Worm (Caenorhabditis elegans) whole organism, L3 larva: ENCODE data around the gene mup-2.
A peak's percentile ranks its signal among the peaks of the same experiment; 100 is the strongest.

Experiments
- R02D3.7 ChIP-seq: fragments of 150-350 bp; optimal IDR thresholded peaks from 2 replicates; lab custom pipeline; 2014; ENCODE audit warnings: missing biosample characterization, missing genetic modification characterization
- ZK546.5 ChIP-seq: sonication (generic microtip); optimal IDR thresholded peaks from 2 replicates; lab custom pipeline; 2017; ENCODE audit warnings: missing biosample characterization, missing genetic modification characterization
- aly-2 ChIP-seq: fragments of 150-350 bp; optimal IDR thresholded peaks from 2 replicates; lab custom pipeline; 2014; ENCODE audit warnings: missing biosample characterization, missing genetic modification characterization
- ama-1 ChIP-seq: fragments of 150-350 bp; optimal IDR thresholded peaks from 2 replicates; lab custom pipeline; 2018
- ceh-28 ChIP-seq: fragments of 150-350 bp; optimal IDR thresholded peaks from 2 replicates; lab custom pipeline; 2014; ENCODE audit warnings: missing biosample characterization, missing genetic modification reagents, missing genetic modification characterization
- ceh-82 ChIP-seq: fragments of 150-350 bp; optimal IDR thresholded peaks from 2 replicates; lab custom pipeline; 2014; ENCODE audit warnings: missing biosample characterization, missing genetic modification characterization
- egl-5 ChIP-seq: fragments of 150-350 bp; optimal IDR thresholded peaks from 2 replicates; lab custom pipeline; 2017; ENCODE audit warnings: missing biosample characterization, missing genetic modification reagents, missing genetic modification characterization, inconsistent platforms
- elt-1 ChIP-seq: fragments of 150-350 bp; optimal IDR thresholded peaks from 2 replicates; lab custom pipeline; 2014; ENCODE audit warnings: missing biosample characterization, missing genetic modification characterization
- elt-2 ChIP-seq: sonication (generic microtip); optimal IDR thresholded peaks from 2 replicates; lab custom pipeline; 2016; ENCODE audit warnings: missing genetic modification reagents, mild to moderate bottlenecking, missing genetic modification characterization, missing compliant biosample characterization
- elt-3 ChIP-seq, 3 experiments: fragments of 150-350 bp in 1 of 3; sonication (generic microtip) in 2 of 3; optimal IDR thresholded peaks; 2 replicates in 2 of 3; 4 replicates in 1 of 3; lab custom pipeline; 2014 to 2017; ENCODE audit warnings: missing biosample characterization in 3 of 3, missing genetic modification characterization in 3 of 3
- eor-1 ChIP-seq, 2 experiments: fragments of 150-350 bp; optimal IDR thresholded peaks; 2 replicates each; lab custom pipeline; 2014 to 2018; ENCODE audit warnings: missing biosample characterization in 2 of 2, missing genetic modification characterization in 2 of 2
- fkh-10 ChIP-seq: sonication (generic microtip); optimal IDR thresholded peaks from 2 replicates; lab custom pipeline; 2017; ENCODE audit warnings: missing biosample characterization, missing genetic modification reagents, missing genetic modification characterization
- fos-1 ChIP-seq: fragments of 150-350 bp; optimal IDR thresholded peaks from 2 replicates; lab custom pipeline; 2014; ENCODE audit warnings: missing biosample characterization, missing genetic modification characterization
- hmg-11 ChIP-seq: sonication (generic microtip); optimal IDR thresholded peaks from 2 replicates; lab custom pipeline; 2016; ENCODE audit warnings: missing genetic modification characterization, missing compliant biosample characterization
- jun-1 ChIP-seq: fragments of 150-350 bp; optimal IDR thresholded peaks from 2 replicates; lab custom pipeline; 2014; ENCODE audit warnings: missing biosample characterization, missing genetic modification reagents, missing genetic modification characterization
- lin-15B ChIP-seq: fragments of 150-350 bp; optimal IDR thresholded peaks from 2 replicates; lab custom pipeline; 2014; ENCODE audit warnings: missing biosample characterization, missing genetic modification characterization
- lin-39 ChIP-seq: fragments of 150-350 bp; optimal IDR thresholded peaks from 2 replicates; lab custom pipeline; 2018; ENCODE audit warnings: missing biosample characterization, missing genetic modification reagents, missing genetic modification characterization
- lsy-12 ChIP-seq: sonication (generic microtip); optimal IDR thresholded peaks from 2 replicates; lab custom pipeline; 2016; ENCODE audit warnings: mild to moderate bottlenecking, missing genetic modification characterization, missing compliant biosample characterization
- mml-1 ChIP-seq: fragments of 150-350 bp; sonication (generic microtip); optimal IDR thresholded peaks from 3 replicates; lab custom pipeline; 2014; ENCODE audit warnings: missing biosample characterization, missing genetic modification characterization
- nfya-1 ChIP-seq: sonication (generic microtip); optimal IDR thresholded peaks from 2 replicates; lab custom pipeline; 2017; ENCODE audit warnings: missing genetic modification characterization, mild to moderate bottlenecking, missing compliant biosample characterization, antibody characterized with exemption, moderate library complexity; ENCODE audit not compliant: insufficient read depth
- nhr-237 ChIP-seq: fragments of 150-350 bp; optimal IDR thresholded peaks from 2 replicates; lab custom pipeline; 2014; ENCODE audit warnings: missing biosample characterization, missing genetic modification characterization
- nhr-28 ChIP-seq: fragments of 150-350 bp; optimal IDR thresholded peaks from 2 replicates; lab custom pipeline; 2014; ENCODE audit warnings: missing biosample characterization, missing genetic modification characterization
- nhr-43 ChIP-seq: sonication (generic microtip); optimal IDR thresholded peaks from 2 replicates; lab custom pipeline; 2016; ENCODE audit warnings: mild to moderate bottlenecking, missing genetic modification characterization, missing compliant biosample characterization; ENCODE audit not compliant: poor library complexity, severe bottlenecking
- nhr-67 ChIP-seq: fragments of 150-350 bp; optimal IDR thresholded peaks from 2 replicates; lab custom pipeline; 2014; ENCODE audit warnings: missing biosample characterization, missing genetic modification characterization
- nhr-76 ChIP-seq: fragments of 150-350 bp; sonication (generic microtip); optimal IDR thresholded peaks from 5 replicates; lab custom pipeline; 2014; ENCODE audit warnings: missing biosample characterization, missing genetic modification characterization
- nhr-77 ChIP-seq: fragments of 150-350 bp; optimal IDR thresholded peaks from 2 replicates; lab custom pipeline; 2014; ENCODE audit warnings: missing biosample characterization, missing genetic modification characterization
- pha-4 ChIP-seq: fragments of 150-350 bp; optimal IDR thresholded peaks from 2 replicates; lab custom pipeline; 2014; ENCODE audit warnings: missing biosample characterization, missing genetic modification reagents, missing genetic modification characterization
- sea-2 ChIP-seq: fragments of 150-350 bp; sonication (generic microtip); optimal IDR thresholded peaks from 4 replicates; lab custom pipeline; 2014; ENCODE audit warnings: missing biosample characterization, missing genetic modification reagents, missing genetic modification characterization
- skn-1 ChIP-seq: fragments of 150-350 bp; optimal IDR thresholded peaks from 2 replicates; lab custom pipeline; 2014; ENCODE audit warnings: missing biosample characterization, missing genetic modification characterization
- tbx-2 ChIP-seq: sonication (generic microtip); optimal IDR thresholded peaks from 2 replicates; lab custom pipeline; 2016; ENCODE audit warnings: mild to moderate bottlenecking, missing genetic modification characterization, missing compliant biosample characterization
- unc-62 ChIP-seq: fragments of 150-350 bp; sonication (generic microtip); optimal IDR thresholded peaks from 4 replicates; lab custom pipeline; 2014; ENCODE audit warnings: missing biosample characterization, missing genetic modification reagents, missing genetic modification characterization
- zag-1 ChIP-seq: fragments of 150-350 bp; optimal IDR thresholded peaks from 2 replicates; lab custom pipeline; 2014; ENCODE audit warnings: missing biosample characterization, missing genetic modification characterization
- ztf-11 ChIP-seq: fragments of 150-350 bp; optimal IDR thresholded peaks from 2 replicates; lab custom pipeline; 2014; ENCODE audit warnings: missing biosample characterization, missing genetic modification characterization
- ztf-4 ChIP-seq: fragments of 150-350 bp; optimal IDR thresholded peaks from 2 replicates; lab custom pipeline; 2014; ENCODE audit warnings: missing biosample characterization, missing genetic modification characterization

Gene mup-2

DNA sequence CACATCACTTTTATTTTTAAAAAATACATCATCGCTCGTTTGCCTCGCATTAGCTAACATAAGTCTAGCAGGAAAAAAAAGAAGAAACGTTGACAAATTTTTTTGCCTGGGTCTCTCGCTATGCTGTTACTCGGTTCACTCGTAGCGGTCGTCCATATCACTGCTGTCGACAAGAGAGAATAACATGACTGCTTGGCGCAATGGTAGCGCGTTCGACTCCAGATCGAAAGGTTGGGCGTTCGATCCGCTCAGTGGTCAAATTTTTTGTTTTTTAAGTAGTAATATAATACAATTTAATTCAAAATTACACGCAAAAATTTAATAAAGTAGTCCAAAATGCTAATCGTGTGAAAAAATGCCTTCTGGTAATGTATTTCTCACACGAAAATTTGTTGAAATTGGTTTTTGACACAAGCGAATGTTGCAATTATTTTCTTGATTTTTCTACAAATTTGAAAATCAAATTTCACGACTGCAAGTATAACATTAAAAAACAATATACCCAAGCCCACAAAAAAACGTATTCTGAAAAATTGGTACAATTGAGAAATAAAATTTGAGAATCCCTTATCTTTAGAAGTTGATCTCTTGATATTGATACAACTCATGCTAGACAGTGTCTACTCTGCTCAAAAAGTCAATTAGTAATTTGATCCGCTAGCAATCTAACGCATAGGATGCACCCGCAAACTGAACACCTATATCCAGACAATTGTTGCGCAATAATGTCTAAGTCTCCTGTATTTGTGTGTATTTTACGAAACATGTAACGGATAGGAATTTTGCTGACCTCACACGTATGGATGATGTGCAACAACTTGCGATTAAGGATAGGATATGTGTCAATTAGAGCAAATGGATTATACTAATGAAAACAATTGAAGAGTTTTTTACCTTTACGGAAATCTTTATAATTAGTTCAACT is 38.6 kb downstream of the mup-2 start (continued):
- no peak for TF ChIP-seq nhr-237
- TF ChIP-seq fkh-10, result no peak
- no peak for TF ChIP-seq ama-1 (lab: Kevin White, UChicago)
- no peak for TF ChIP-seq sea-2 (GFP tag; lab: Kevin White, UChicago)
- no peak for TF ChIP-seq R02D3.7 (tag; lab: Kevin White, UChicago)
- TF ChIP-seq hmg-11, result peak; percentile 93
- no peak for TF ChIP-seq elt-1 (tag; lab: Kevin White, UChicago)
- peak; percentile 68 for TF ChIP-seq lin-39 (tag; lab: Kevin White, UChicago)
- TF ChIP-seq egl-5 (tag; lab: Kevin White, UChicago), result peak; percentile 54
- no peak for TF ChIP-seq ztf-11 (tag; lab: Kevin White, UChicago)
- no peak for TF ChIP-seq ZK546.5 (tag; lab: Kevin White, UChicago)
- no peak for TF ChIP-seq lin-15B (tag; lab: Kevin White, UChicago)
- TF ChIP-seq elt-3 (tag; optimal IDR thresholded peaks at IDR 0.05; lab: Kevin White, UChicago), result no peak
- TF ChIP-seq mml-1 (tag; lab: Kevin White, UChicago), result no peak
- TF ChIP-seq fos-1, result no peak
- TF ChIP-seq nhr-43 (tag; lab: Kevin White, UChicago), result no peak
- TF ChIP-seq nhr-67, result no peak
- TF ChIP-seq nhr-77 (tag; lab: Kevin White, UChicago), result no peak

DNA sequence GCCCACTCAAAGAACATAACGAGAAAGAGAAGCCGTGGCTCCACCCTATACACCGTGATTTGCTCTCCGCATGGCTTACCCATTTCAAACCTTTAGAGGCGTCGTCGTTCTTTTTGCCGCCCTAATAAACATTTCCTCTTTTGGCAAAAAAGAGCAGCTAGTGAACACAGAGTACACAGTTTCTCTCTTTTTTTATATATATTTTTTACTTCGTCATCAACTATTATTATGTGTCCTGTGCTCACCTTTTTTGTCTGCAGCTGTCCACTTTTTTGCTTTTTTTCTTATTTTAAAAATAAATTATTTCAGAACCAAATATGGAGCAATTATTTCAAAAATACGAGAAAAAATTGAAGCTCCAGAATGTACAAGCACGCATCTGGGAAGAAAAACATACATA is 40.3 kb downstream of the mup-2 start, which contains the start of gene C03B1.2:
C03B1.2 (plus strand) TSS at position 301 of the 400 bp plus-strand sequence.
- no peak for TF ChIP-seq lin-39 (tag; lab: Kevin White, UChicago)
- TF ChIP-seq elt-3 (tag; optimal IDR thresholded peaks at IDR 0.05; lab: Kevin White, UChicago), result no peak
- no peak for TF ChIP-seq jun-1 (tag; lab: Kevin White, UChicago)
- no peak for TF ChIP-seq lsy-12 (tag; lab: Kevin White, UChicago)
- no peak for TF ChIP-seq pha-4

DNA sequence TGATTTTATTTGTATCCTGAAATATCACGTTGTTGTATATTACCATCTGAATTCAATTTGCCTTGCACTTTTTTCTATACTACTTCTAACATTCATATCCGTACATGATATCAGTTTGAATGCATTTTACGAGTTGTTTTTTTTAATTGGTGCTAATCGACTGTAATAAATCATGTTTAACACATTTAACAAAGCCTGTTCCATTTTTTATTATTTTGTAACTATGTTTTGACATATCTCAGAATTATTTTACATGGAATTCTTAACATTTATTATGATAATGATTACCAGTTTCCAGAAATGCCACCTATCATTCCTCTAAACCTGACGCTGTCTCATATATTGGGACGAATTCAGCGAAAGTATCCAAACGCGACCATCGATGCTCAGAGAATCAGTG is 44.3 kb downstream of the mup-2 start, which contains the start of gene C03B1.3:
C03B1.3 (plus strand) TSS at position 301 of the 400 bp plus-strand sequence.
- TF ChIP-seq jun-1 (tag; lab: Kevin White, UChicago) (no peak), mml-1 (tag; lab: Kevin White, UChicago) (no peak), pha-4 (no peak), eor-1 (tag; optimal IDR thresholded peaks at IDR 0.05; lab: Kevin White, UChicago) (no peak), ZK546.5 (tag; lab: Kevin White, UChicago) (no peak), tbx-2 (tag; lab: Kevin White, UChicago) (no peak), zag-1 (tag; lab: Kevin White, UChicago) (no peak), ztf-4 (no peak)

DNA sequence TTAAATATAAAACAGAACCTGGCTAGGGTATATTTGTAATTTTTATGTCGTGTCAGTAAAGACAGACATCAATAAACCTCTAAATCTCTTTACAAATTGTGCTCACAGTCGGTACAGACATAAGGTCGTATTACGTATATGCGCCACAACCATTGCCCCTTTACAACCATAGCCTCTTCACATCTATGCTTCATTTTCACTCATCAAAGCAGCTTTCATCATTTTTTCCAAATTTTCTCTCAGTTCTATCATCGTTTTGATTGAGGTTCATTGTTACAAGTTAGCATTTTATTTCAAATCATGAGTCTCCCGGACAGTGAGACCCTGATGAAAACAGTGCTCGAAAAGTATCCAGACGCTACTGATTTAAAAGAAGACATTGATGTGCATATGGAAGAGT is 45.8 kb downstream of the mup-2 start, which contains the start of gene C03B1.4:
C03B1.4 (plus strand) TSS at position 301 of the 400 bp plus-strand sequence.
- no peak for TF ChIP-seq zag-1 (tag; lab: Kevin White, UChicago)
- no peak for TF ChIP-seq skn-1 (tag; lab: Kevin White, UChicago)
- TF ChIP-seq tbx-2 (tag; lab: Kevin White, UChicago), result no peak
- no peak for TF ChIP-seq unc-62
- no peak for TF ChIP-seq nhr-237
- no peak for TF ChIP-seq ceh-28 (tag; lab: Kevin White, UChicago)
- no peak for TF ChIP-seq lin-39 (tag; lab: Kevin White, UChicago)
- TF ChIP-seq lin-15B (tag; lab: Kevin White, UChicago), result no peak
- TF ChIP-seq pha-4, result no peak
- no peak for TF ChIP-seq elt-2 (tag; lab: Kevin White, UChicago)
- TF ChIP-seq mml-1 (tag; lab: Kevin White, UChicago), result no peak
- no peak for TF ChIP-seq nhr-43 (tag; lab: Kevin White, UChicago)
- no peak for TF ChIP-seq nfya-1 (tag; lab: Kevin White, UChicago)
- TF ChIP-seq nhr-76 (tag; lab: Kevin White, UChicago), result no peak
- TF ChIP-seq ceh-82 (tag; lab: Kevin White, UChicago), result no peak
- TF ChIP-seq sea-2 (GFP tag; lab: Kevin White, UChicago), result no peak
- no peak for TF ChIP-seq aly-2 (tag; lab: Kevin White, UChicago)
- TF ChIP-seq nhr-28 (tag; lab: Kevin White, UChicago), result no peak
- no peak for TF ChIP-seq egl-5 (tag; lab: Kevin White, UChicago)
- no peak for TF ChIP-seq hmg-11
- TF ChIP-seq, all 47 proteins: peak for 0
